Worm (Caenorhabditis elegans) whole organism, young adult: ENCODE results near the gene C33G3.5.

Experiments
- B0019.2 ChIP-seq: fragments of 200-800 bp; sonication (Bioruptor generic); conservative IDR thresholded peaks from 2 replicates; pipeline ENCODE4 v1.3.6; 2022; ENCODE audit warnings: missing genetic modification reagents, missing genetic modification characterization, missing compliant biosample characterization
- B0035.1 ChIP-seq: sonication (generic microtip); optimal IDR thresholded peaks from 2 replicates; lab custom pipeline; 2016; ENCODE audit warnings: missing genetic modification characterization, mild to moderate bottlenecking, missing compliant biosample characterization, missing genotype, missing genetic modification reagents
- B0261.1 ChIP-seq: sonication (generic microtip); optimal IDR thresholded peaks from 2 replicates; lab custom pipeline; 2016; ENCODE audit warnings: mild to moderate bottlenecking, missing genetic modification characterization, moderate library complexity, missing compliant biosample characterization
- C17E4.6 ChIP-seq: fragments of 200-800 bp; sonication (Bioruptor generic); IDR thresholded peaks from 2 replicates; pipeline ENCODE4 v1.3.6; 2022; ENCODE audit warnings: missing genetic modification reagents, missing genetic modification characterization, missing compliant biosample characterization
- F39B2.1 ChIP-seq: fragments of 200-800 bp; sonication (Bioruptor generic); IDR thresholded peaks from 2 replicates; pipeline ENCODE4 v1.3.6; 2022; ENCODE audit warnings: missing genetic modification reagents, missing genetic modification characterization, missing compliant biosample characterization
- F49E8.2 ChIP-seq: sonication (generic microtip); optimal IDR thresholded peaks from 3 replicates; lab custom pipeline; 2017; ENCODE audit warnings: missing genetic modification characterization, mild to moderate bottlenecking, missing compliant biosample characterization, antibody characterized with exemption, moderate library complexity; ENCODE audit not compliant: insufficient read depth
- F52B5.7 ChIP-seq: sonication (generic microtip); optimal IDR thresholded peaks from 2 replicates; lab custom pipeline; 2016; ENCODE audit warnings: mild to moderate bottlenecking, missing genetic modification characterization, missing compliant biosample characterization
- Y53G8AR.9 ChIP-seq: fragments of 200-800 bp; sonication (Bioruptor generic); conservative IDR thresholded peaks from 2 replicates; pipeline ENCODE4 v1.3.6; 2022; ENCODE audit warnings: missing genetic modification reagents, missing genetic modification characterization, missing compliant biosample characterization
- ama-1 ChIP-seq, 3 experiments: fragments of 150-350 bp in 1 of 3; sonication (generic microtip) in 2 of 3; optimal IDR thresholded peaks; 2 replicates each; lab custom pipeline; 2014 to 2018; ENCODE audit warnings: missing biosample characterization in 2 of 3, missing genetic modification characterization in 2 of 3, missing genetic modification reagents in 2 of 3
- atf-7 ChIP-seq: sonication (generic microtip); optimal IDR thresholded peaks from 2 replicates; lab custom pipeline; 2017; ENCODE audit warnings: mild to moderate bottlenecking, missing genetic modification characterization, missing compliant biosample characterization
- attf-5 ChIP-seq: fragments of 200-800 bp; sonication (Bioruptor generic); optimal IDR thresholded peaks from 2 replicates; lab custom pipeline; 2018; ENCODE audit warnings: mild to moderate bottlenecking, missing genetic modification characterization, missing compliant biosample characterization
- ccch-3 ChIP-seq: fragments of 200-800 bp; sonication (Bioruptor generic); optimal IDR thresholded peaks from 2 replicates; lab custom pipeline; 2018; ENCODE audit warnings: mild to moderate bottlenecking, missing genetic modification characterization, missing compliant biosample characterization
- cebp-1 ChIP-seq, 2 experiments: fragments of 200-800 bp in 1 of 2; sonication (Bioruptor generic) in 1 of 2; sonication (generic microtip) in 1 of 2; IDR thresholded peaks in 1 of 2; optimal IDR thresholded peaks in 1 of 2; 2 replicates each; pipeline versions ENCODE4 v1.3.6 to Lab custom; 2017 to 2022; ENCODE audit warnings: missing compliant biosample characterization in 2 of 2, missing genetic modification characterization in 2 of 2, mild to moderate bottlenecking in 1 of 2, missing genetic modification reagents in 1 of 2, moderate library complexity in 1 of 2
- ceh-40 ChIP-seq: fragments of 200-800 bp; sonication (Bioruptor generic); IDR thresholded peaks from 2 replicates; pipeline ENCODE4 v1.3.6; 2022; ENCODE audit warnings: missing genetic modification characterization, missing compliant biosample characterization
- dox-1 ChIP-seq: fragments of 200-800 bp; sonication (Bioruptor generic); IDR thresholded peaks from 2 replicates; pipeline ENCODE4 v1.3.6; 2022; ENCODE audit warnings: missing genetic modification reagents, missing genetic modification characterization, missing compliant biosample characterization
- dpff-1 ChIP-seq: sonication (generic microtip); optimal IDR thresholded peaks from 2 replicates; lab custom pipeline; 2017; ENCODE audit warnings: mild to moderate bottlenecking, missing genetic modification characterization, missing compliant biosample characterization
- dpl-1 ChIP-seq: fragments of 150-350 bp; optimal IDR thresholded peaks from 2 replicates; lab custom pipeline; 2014; ENCODE audit warnings: missing biosample characterization, missing genetic modification reagents, missing genetic modification characterization
- efl-1 ChIP-seq: fragments of 150-350 bp; optimal IDR thresholded peaks from 2 replicates; lab custom pipeline; 2014; ENCODE audit warnings: missing biosample characterization, missing genetic modification reagents, missing genetic modification characterization
- him-1 ChIP-seq: sonication (generic microtip); optimal IDR thresholded peaks from 2 replicates; lab custom pipeline; 2016; ENCODE audit warnings: missing genotype, missing genetic modification reagents, missing genetic modification characterization, missing compliant biosample characterization
- hmg-20 ChIP-seq: fragments of 200-800 bp; sonication (Bioruptor generic); IDR thresholded peaks from 2 replicates; pipeline ENCODE4 v1.3.6; 2022; ENCODE audit warnings: missing genetic modification reagents, missing genetic modification characterization, missing compliant biosample characterization
- hrde-1 ChIP-seq: sonication (generic microtip); optimal IDR thresholded peaks from 2 replicates; lab custom pipeline; 2016; ENCODE audit warnings: missing genetic modification characterization, mild to moderate bottlenecking, missing compliant biosample characterization, moderate library complexity, missing genotype, missing genetic modification reagents, borderline replicate concordance
- hsf-1 ChIP-seq: fragments of 200-800 bp; sonication (Bioruptor generic); IDR thresholded peaks from 2 replicates; pipeline ENCODE4 v1.3.6; 2022; ENCODE audit warnings: missing genetic modification reagents, missing genetic modification characterization, missing compliant biosample characterization
- let-607 ChIP-seq, 2 experiments: fragments of 200-800 bp in 1 of 2; sonication (Bioruptor generic) in 1 of 2; sonication (generic microtip) in 1 of 2; optimal IDR thresholded peaks; 2 replicates each; lab custom pipeline; 2016 to 2018; ENCODE audit warnings: mild to moderate bottlenecking in 2 of 2, missing compliant biosample characterization in 2 of 2, missing genetic modification characterization in 2 of 2, moderate library complexity in 2 of 2, missing genotype in 1 of 2
- lin-26 ChIP-seq: fragments of 200-800 bp; sonication (Bioruptor generic); IDR thresholded peaks from 2 replicates; pipeline ENCODE4 v1.3.6; 2022; ENCODE audit warnings: missing genetic modification reagents, missing genetic modification characterization, missing compliant biosample characterization
- lin-40 ChIP-seq: sonication (generic microtip); optimal IDR thresholded peaks from 2 replicates; lab custom pipeline; 2016; ENCODE audit warnings: missing genetic modification characterization, mild to moderate bottlenecking, missing compliant biosample characterization, missing genotype, missing genetic modification reagents
- mcd-1 ChIP-seq: fragments of 200-800 bp; sonication (Bioruptor generic); IDR thresholded peaks from 2 replicates; pipeline ENCODE4 v1.3.6; 2022; ENCODE audit warnings: missing genetic modification reagents, missing genetic modification characterization, missing compliant biosample characterization
- nfya-2 ChIP-seq: fragments of 200-800 bp; sonication (Bioruptor generic); IDR thresholded peaks from 2 replicates; pipeline ENCODE4 v1.3.6; 2022; ENCODE audit warnings: missing genetic modification reagents, missing genetic modification characterization, missing compliant biosample characterization
- nfyb-1 ChIP-seq: fragments of 200-800 bp; sonication (Bioruptor generic); IDR thresholded peaks from 2 replicates; pipeline ENCODE4 v1.3.6; 2022; ENCODE audit warnings: missing genetic modification reagents, missing genetic modification characterization, missing compliant biosample characterization
- nhr-120 ChIP-seq: fragments of 200-800 bp; sonication (Bioruptor generic); IDR thresholded peaks from 2 replicates; pipeline ENCODE4 v1.3.6; 2022; ENCODE audit warnings: missing genetic modification characterization, missing compliant biosample characterization
- nhr-80 ChIP-seq: sonication (generic microtip); optimal IDR thresholded peaks from 2 replicates; lab custom pipeline; 2016; ENCODE audit warnings: missing genetic modification characterization, missing compliant biosample characterization
- repo-1 ChIP-seq: sonication (generic microtip); optimal IDR thresholded peaks from 2 replicates; lab custom pipeline; 2017; ENCODE audit warnings: mild to moderate bottlenecking, missing genetic modification characterization, missing compliant biosample characterization
- snpc-4 ChIP-seq, 5 experiments: fragments of 150-350 bp in 1 of 5; sonication (generic microtip) in 4 of 5; optimal IDR thresholded peaks; 2 replicates each; lab custom pipeline; 2014 to 2018; ENCODE audit warnings: missing genetic modification characterization in 5 of 5, missing biosample characterization in 3 of 5, antibody characterized with exemption in 2 of 5, mild to moderate bottlenecking in 2 of 5, missing compliant biosample characterization in 2 of 5, missing genotype in 2 of 5, moderate library complexity in 2 of 5, missing genetic modification reagents in 1 of 5
- sptf-2 ChIP-seq: fragments of 200-800 bp; sonication (Bioruptor generic); optimal IDR thresholded peaks from 2 replicates; lab custom pipeline; 2018; ENCODE audit warnings: mild to moderate bottlenecking, missing genetic modification characterization, missing compliant biosample characterization
- tbp1 ChIP-seq: fragments of 200-800 bp; sonication (Bioruptor generic); optimal IDR thresholded peaks from 2 replicates; lab custom pipeline; 2018; ENCODE audit warnings: mild to moderate bottlenecking, missing genetic modification characterization, missing compliant biosample characterization
- unc-62 ChIP-seq: fragments of 150-350 bp; optimal IDR thresholded peaks from 2 replicates; lab custom pipeline; 2014; ENCODE audit warnings: missing biosample characterization, missing genetic modification reagents, missing genetic modification characterization
- ztf-22 ChIP-seq: fragments of 200-800 bp; sonication (Bioruptor generic); optimal IDR thresholded peaks from 2 replicates; lab custom pipeline; 2018; ENCODE audit warnings: mild to moderate bottlenecking, missing genetic modification characterization, moderate library complexity, missing compliant biosample characterization
- ztf-25 ChIP-seq: fragments of 200-800 bp; sonication (Bioruptor generic); IDR thresholded peaks from 2 replicates; pipeline ENCODE4 v1.3.6; 2022; ENCODE audit warnings: missing genetic modification reagents, missing genetic modification characterization, missing compliant biosample characterization

C33G3.5 gene

ce11 chrX:14070950-14071349, 7.5 kb downstream of the C33G3.5 start, which contains the start of gene C33G3.4:
Gene C33G3.4, plus strand, starts transcription at chrX:14071162.
- TF ChIP-seq let-607 (tag; optimal IDR thresholded peaks at IDR 0.05; lab: Kevin White, UChicago) (peak; percentile 53 to 58), attf-5 (GFP tag; lab: Kevin White, UChicago) (peak; percentile 3), B0019.2 (GFP tag; lab: Robert Waterston, UW) (no peak), F39B2.1 (no peak), ccch-3 (GFP tag; lab: Kevin White, UChicago) (no peak), ztf-22 (peak; percentile 71), cebp-1 (GFP tag; IDR thresholded peaks at IDR 0.05; lab: Robert Waterston, UW) (no peak), cebp-1 (tag; optimal IDR thresholded peaks at IDR 0.05; lab: Kevin White, UChicago) (no peak), hsf-1 (GFP tag; lab: Robert Waterston, UW) (no peak), nfya-2 (GFP tag; lab: Robert Waterston, UW) (no peak), lin-40 (no peak), ceh-40 (GFP tag; lab: Robert Waterston, UW) (no peak), B0035.1 (tag; lab: Kevin White, UChicago) (no peak), F52B5.7 (tag; lab: Kevin White, UChicago) (no peak), snpc-4 (GFP tag; optimal IDR thresholded peaks at IDR 0.05; lab: Kevin White, UChicago) (no peak), snpc-4 (tag; optimal IDR thresholded peaks at IDR 0.05; lab: Kevin White, UChicago) (peak in 1 of 4 experiments; percentile 57), dpl-1 (GFP tag; lab: Kevin White, UChicago) (no peak), hmg-20 (GFP tag; lab: Robert Waterston, UW) (no peak), sptf-2 (no peak), dpff-1 (no peak), nhr-120 (GFP tag; lab: Robert Waterston, UW) (no peak), him-1 (tag; lab: Kevin White, UChicago) (no peak), nfyb-1 (GFP tag; lab: Robert Waterston, UW) (peak; percentile 70; the same call in 1 of the 2 replicates), ztf-25 (no peak), atf-7 (tag; lab: Kevin White, UChicago) (peak; percentile 39), tbp1 (GFP tag; lab: Kevin White, UChicago) (peak; percentile 38), dox-1 (GFP tag; lab: Robert Waterston, UW) (peak; percentile 56), Y53G8AR.9 (GFP tag; lab: Robert Waterston, UW) (0 out of 2 replicates have a peak, but pooled peaks have one; percentile 34), efl-1 (GFP tag; lab: Kevin White, UChicago) (no peak), nhr-80 (tag; lab: Kevin White, UChicago) (peak; percentile 96), C17E4.6 (GFP tag; lab: Robert Waterston, UW) (no peak), unc-62 (GFP tag; lab: Kevin White, UChicago) (peak; percentile 50), B0261.1 (tag; lab: Kevin White, UChicago) (no peak), ama-1 (optimal IDR thresholded peaks at IDR 0.05; lab: Kevin White, UChicago) (no peak), ama-1 (GFP tag; optimal IDR thresholded peaks at IDR 0.05; lab: Kevin White, UChicago) (no peak), mcd-1 (GFP tag; lab: Robert Waterston, UW) (no peak)

- no peak for TF ChIP-seq hrde-1 (tag; lab: Kevin White, UChicago)
- TF ChIP-seq, all 124 proteins: peak for 0
Measured at ce11 chrX:14069528-14069927, 8.9 kb downstream of the C33G3.5 start.

- TF ChIP-seq repo-1: no peak
- 0 out of 2 replicates have a peak, but pooled peaks have one; percentile 13 for TF ChIP-seq lin-26 (GFP tag; lab: Robert Waterston, UW)
- no peak for TF ChIP-seq F49E8.2 (tag; lab: Kevin White, UChicago)
- TF ChIP-seq ztf-25: no peak
Measured at ce11 chrX:14067641-14068040, 10.8 kb downstream of the C33G3.5 start, which contains the start of gene lgc-21. Gene lgc-21, minus strand, starts transcription at chrX:14067984.
